Fruit fly (Drosophila melanogaster) ovary, adult (tissue): ENCODE measurements around the gene CG2685.

Source experiments
- CG17801 ChIP-seq: fragments of 200-800 bp; optimal IDR thresholded peaks from 2 replicates; lab custom pipeline; 2019; ENCODE audit warnings: missing biosample characterization, mild to moderate bottlenecking, missing genetic modification characterization, moderate library complexity; ENCODE audit not compliant: partially characterized antibody

The CG2685 gene

DNA sequence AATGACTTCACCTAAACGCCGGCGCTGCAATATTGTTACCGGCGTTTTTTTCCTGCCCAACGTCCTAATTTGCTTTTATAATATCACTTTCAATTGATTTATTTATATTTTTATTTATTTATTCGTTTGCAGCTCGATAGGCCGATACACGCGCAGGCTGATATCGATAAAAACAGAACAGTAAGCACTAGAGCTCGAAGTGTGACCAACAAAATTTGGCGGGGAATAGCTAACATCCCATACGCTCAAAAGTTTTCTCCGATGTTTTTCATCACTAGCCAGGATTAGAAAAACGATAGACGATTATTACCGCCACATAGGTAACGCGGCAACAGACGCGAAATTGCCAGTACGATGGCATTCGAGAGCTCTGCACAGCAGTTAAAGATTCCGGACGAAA lies at the start of gene CG2685, which contains the start of gene CG2694:
Gene CG2685, minus strand, starts transcription at position 185 of the 400 bp plus-strand sequence.
Gene CG2694, plus strand, starts transcription at position 304 of the 400 bp plus-strand sequence.
- peak; percentile 29 for TF ChIP-seq CG17801 (GFP tag; lab: Kevin White, UChicago)

DNA sequence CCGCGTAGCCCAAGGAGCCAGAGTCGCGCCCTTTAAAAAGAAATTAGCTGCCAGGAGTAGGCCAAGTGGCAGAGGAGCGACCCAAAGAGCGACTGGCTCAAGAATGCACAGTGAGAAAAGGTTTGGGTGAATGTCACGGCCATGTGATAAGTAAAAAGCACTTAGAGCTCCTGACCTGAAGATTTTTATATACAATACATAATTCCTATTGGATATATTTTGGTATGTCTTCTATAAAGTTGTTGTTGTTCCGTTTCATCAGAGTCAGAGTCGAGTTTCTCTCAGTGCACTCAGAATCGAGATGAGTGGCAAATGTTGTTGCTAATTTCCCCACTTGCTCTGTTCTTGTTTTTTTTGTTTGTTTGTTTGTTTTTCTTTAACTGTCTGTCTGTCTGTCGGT lies 47.4 kb upstream of the CG2685 start:
- TF ChIP-seq CG17801 (GFP tag; lab: Kevin White, UChicago), result no peak

DNA sequence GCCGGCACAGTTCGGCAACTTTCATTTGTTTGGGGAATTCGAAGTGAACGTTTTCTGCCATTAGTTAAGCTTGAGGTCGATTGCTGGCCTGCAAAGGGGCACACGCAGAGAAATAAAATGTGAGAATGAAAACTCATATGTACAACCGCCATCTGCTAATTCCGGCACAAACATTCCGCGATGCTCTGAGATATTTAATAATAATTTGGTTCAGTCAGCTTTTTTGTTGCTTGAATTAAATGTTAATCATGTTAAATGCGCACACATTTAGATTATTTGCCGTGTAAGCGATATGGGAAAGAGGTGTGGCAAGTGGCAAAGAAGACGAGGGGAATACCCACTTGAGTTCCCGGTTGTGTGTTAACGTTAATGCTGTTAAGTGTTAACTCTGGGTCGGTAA lies 43.6 kb upstream of the CG2685 start:
- no peak for TF ChIP-seq CG17801 (GFP tag; lab: Kevin White, UChicago)

DNA sequence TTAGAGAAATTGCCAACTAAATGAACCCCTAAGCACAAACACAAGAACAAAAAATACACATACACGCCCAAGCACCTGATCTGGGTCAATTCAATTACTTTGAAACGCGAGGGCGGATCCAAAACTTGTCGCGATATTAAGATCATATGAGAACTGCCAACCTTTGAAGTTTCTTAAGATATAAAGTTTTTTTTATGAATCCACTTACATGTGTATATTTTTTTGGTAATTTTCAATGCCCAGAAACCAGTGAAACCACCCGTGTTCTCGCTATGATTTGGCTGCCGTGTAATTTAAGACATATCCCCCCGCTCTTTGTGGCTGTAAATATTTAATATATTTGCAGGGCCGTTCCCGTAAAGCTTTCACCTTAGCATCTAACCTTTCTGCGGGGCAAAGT lies 35.9 kb upstream of the CG2685 start:
- TF ChIP-seq CG17801 (GFP tag; lab: Kevin White, UChicago), result no peak

DNA sequence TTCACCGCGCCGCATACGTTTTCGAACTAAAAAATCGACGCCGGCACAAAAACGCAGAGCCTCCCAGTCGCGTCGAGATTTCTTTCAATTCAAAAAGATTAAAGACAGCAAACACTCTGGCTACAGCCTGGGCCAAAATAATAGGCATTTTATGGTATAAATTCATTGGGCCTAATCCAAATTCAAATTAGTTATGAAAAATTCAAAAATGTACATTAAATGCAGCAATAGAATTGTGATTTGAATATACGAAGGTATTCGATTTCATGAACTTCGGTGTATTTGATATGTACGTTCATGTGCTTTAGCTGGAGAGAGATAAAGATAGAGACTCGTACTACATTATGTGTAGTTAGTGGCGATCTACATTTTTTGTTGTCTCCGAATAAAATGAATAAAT lies 30.3 kb upstream of the CG2685 start, which contains the start of gene Syx4:
Gene Syx4, minus strand, starts transcription at position 35 of the 400 bp plus-strand sequence.
- TF ChIP-seq CG17801 (GFP tag; lab: Kevin White, UChicago), result peak; percentile 73

DNA sequence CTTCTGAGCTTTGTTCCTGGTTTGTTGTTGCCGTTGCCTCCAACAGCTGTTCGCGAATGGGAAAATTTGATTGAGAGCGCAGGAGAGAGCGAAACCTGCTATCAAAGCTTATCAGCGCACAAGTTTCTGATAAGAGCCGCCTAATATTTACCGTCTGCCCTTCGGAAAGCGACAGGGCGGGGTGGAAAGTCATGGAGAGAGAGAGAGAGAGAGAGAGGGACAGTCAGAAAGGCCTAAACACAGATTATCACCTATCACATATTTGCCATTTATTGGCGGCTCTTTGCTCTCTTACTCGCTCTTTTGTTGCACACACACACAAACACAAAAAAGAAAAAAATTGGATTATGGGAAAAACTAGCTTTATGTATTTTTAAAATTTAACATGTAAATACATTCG lies 29.8 kb upstream of the CG2685 start:
- TF ChIP-seq CG17801 (GFP tag; lab: Kevin White, UChicago), result no peak

DNA sequence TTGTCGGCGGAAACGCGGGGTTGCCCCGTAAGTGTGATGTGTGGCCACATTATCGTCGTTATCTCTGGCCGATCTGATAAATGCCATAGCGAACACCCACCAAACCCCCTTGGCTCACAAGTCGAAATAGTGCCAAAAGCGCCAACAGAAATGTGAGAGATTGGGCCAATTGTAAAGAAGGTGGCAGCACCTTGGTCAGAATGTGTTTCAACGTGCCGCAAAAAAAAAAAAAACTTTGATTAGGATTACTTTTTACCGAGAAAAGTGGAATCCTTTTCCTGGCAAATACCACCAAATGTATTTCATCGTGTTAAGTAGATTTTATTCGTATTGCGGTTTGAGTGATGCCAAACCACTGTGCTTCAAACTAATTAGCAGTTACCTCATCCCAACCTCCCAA lies 29.3 kb upstream of the CG2685 start:
- TF ChIP-seq CG17801 (GFP tag; lab: Kevin White, UChicago), result peak; percentile 24

DNA sequence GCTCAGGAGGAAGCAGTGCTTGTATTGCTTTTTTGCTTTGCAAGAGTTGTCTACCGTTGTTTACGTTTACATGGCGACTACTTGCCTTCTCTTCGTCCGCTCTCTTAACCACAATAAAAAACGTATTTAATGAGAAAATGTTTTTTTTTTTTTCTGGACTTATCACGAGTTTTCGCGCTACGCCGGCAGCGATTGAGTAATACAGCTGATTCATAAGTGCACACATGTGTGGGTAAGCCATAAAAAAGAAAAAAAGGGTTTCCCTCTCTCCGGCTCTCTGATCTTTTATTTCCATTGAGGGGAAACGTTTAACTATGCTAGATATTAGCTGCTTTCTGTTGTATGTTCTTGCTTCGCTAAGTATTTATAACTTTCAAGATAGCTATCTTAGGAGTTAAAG lies 28.3 kb upstream of the CG2685 start:
- TF ChIP-seq CG17801 (GFP tag; lab: Kevin White, UChicago), result peak; percentile 86

DNA sequence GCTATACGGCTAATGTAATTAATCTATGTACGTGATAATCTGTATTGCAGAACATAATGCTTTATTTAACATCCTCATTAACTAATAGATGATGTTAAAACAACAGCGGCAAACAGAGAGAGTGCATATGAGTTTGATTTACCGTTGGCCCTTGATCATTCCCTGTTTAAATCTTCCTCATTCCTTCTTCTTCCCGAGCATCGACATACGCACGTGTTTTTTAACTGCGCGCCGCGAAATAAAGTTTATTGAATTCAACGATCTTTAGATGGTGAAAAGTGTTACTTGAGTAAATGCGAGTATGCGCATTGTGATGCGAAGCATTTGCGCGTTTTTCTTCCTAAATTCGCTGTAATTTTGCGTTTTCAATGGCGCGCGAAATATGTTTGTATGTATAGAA lies 26.3 kb upstream of the CG2685 start, which contains the start of gene kirre:
Gene kirre, plus strand, starts transcription at position 301 of the 400 bp plus-strand sequence.
- no peak for TF ChIP-seq CG17801 (GFP tag; lab: Kevin White, UChicago)

DNA sequence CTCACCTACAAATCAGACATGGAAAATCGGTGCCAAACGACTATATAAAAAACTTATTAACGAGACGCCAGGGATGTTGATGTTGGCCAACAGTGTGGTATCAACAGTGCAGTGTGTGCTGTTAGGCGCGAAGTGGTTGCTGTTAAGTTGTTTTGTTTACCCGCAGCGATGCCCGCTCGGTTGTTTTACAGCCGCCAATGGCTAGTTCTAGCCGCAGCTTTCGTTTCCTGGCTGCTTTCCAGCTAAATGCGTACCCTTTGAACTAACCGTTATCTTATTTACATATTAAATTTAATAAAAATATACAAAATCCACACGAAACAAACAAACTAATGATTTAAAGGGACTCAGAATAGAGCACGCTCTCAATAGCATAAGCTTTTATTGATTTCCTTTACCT lies 24.9 kb upstream of the CG2685 start, which contains the start of gene crm:
Gene crm, minus strand, starts transcription at position 111 of the 400 bp plus-strand sequence.
- TF ChIP-seq CG17801 (GFP tag; lab: Kevin White, UChicago), result no peak

DNA sequence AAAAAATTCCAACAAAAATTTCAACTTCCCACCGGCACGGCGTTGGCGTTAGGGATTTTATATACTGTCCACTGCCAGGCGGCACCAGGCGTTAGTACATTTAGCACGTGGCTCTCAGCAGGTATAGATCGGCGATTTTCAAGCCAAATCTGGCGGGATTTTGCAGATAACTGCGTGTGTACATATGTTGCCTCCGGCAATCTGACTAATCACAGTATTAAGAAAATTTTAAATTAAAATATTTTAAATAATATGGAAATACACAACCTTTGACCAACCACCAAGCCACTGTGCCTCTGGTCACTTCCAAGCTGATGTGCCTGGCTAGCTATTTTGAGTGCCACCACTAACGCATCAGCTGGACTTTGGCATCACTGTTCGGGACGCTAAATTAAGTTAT lies 18.4 kb upstream of the CG2685 start, which contains the start of the genes ttm50 and CG2712:
Gene ttm50, minus strand, starts transcription at position 64 of the 400 bp plus-strand sequence.
Gene CG2712, plus strand, starts transcription at position 343 of the 400 bp plus-strand sequence.
- TF ChIP-seq CG17801 (GFP tag; lab: Kevin White, UChicago), result peak; percentile 60

DNA sequence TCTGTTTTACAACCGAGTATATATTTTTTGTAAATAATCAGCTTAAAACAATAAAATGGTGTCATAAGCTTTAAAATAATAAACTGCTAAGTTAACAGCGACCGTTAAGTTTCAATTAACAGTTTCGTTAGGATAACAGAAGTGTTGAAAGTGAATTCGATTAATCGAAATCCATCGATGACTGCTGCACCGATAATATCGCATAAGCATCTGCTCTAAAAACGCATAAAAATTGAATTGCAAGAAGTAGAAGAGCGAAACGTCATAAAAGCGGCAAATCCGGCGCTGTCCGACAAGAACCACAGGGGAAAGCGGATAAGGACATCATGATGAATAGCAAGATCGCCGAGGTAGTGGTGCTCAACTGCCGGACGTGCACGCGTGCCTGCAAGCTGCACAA lies 13.7 kb upstream of the CG2685 start, which contains the start of gene dwg:
Gene dwg, plus strand, starts transcription at position 193 of the 400 bp plus-strand sequence.
- TF ChIP-seq CG17801 (GFP tag; lab: Kevin White, UChicago), result peak; percentile 26

DNA sequence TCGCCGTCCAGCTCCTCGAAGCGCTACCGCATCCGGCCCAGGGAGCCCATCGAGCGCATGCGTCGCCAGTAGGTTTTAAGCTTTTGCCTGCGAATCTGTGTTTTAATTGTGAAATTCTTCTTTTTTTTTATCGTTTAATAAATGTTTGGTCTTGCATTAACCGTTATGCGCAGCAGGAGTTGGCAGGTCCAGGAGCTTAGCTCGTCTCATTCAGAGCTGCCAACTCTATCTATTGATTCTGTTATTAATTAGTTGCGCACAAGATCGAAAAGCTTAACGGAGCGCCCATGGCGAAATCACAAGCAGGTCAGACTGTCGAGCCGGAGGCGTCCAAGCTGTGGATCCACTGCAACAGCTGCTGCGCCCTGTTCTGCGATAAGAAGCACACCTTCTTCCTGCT lies 12.7 kb upstream of the CG2685 start, which contains the start of gene vilya:
Gene vilya, plus strand, starts transcription at position 259 of the 400 bp plus-strand sequence.
- TF ChIP-seq CG17801 (GFP tag; lab: Kevin White, UChicago), result no peak

DNA sequence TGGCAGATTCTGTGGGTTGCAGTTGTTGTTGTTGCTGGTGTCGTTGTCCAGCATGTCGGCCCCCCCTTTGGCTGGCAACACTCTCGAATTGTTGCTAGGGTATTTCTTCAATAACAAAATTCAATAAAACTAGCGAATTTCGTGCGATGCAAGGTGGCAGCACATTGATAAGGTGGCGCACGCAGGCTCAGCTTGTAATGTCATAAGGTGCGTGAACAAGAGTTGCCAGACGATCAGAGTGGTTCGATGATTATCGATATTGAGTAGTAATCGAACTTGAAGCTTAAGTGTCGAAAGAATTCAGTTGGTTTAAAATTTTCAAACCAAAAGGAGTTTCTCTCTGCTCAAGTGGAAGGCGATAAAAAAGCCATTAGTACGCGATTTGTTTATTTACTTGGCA lies 6.4 kb upstream of the CG2685 start, which contains the start of gene CG2701:
Gene CG2701, minus strand, starts transcription at position 206 of the 400 bp plus-strand sequence.
- TF ChIP-seq CG17801 (GFP tag; lab: Kevin White, UChicago), result peak; percentile 38

DNA sequence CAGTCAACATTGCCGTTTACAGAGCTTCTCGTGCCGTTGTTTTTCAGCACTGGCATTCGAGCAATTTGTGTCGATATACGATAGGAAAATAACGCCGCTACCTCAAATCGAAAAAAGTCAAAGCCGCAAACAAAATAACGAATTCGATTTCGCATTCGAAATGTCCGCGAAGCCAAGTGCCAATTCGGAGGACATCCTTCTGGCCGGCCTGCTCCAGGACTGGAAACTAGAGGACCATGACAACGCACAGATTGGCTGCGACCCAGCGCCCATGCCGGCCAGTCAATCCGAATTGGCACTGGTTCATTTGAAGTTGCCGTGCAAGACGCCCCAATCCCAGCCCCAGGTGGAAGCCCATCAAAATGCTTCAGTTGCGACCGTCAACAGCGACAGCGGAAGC lies 970 bp upstream of the CG2685 start:
- TF ChIP-seq CG17801 (GFP tag; lab: Kevin White, UChicago), result peak; percentile 65

DNA sequence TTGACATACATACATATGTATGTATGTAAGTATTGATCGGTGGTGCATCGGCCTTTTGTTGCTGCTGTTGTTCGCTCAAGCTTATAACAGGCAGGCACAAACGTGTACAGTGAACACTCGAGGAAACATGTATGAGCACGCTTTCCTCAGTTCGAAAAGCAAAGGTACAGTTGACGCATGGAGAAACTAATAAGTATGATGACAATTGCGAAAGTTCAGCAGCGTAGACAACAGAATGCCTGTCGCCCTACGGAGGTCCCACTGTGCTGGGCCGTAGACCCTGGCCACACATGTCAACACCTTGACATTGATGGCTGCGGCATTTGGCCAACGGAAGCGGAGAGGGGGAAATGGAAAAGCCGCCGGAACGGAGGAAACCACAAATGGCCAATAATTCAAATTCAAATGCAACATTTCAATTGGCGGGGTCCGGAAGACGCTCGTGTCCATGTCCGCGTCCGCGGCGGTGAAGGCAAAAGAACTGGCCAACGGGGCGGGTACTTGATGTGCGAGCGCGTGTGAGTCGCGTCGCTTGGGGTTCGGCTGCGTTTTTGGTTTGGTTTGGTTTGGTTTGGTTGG lies 5.5 kb downstream of the CG2685 start, which contains the start of gene CG2681:
Gene CG2681, plus strand, starts transcription at position 529 of the 579 bp plus-strand sequence.
- no peak for TF ChIP-seq CG17801 (GFP tag; lab: Kevin White, UChicago)
